Fruit fly (Drosophila melanogaster): ENCODE data around the gene Gr64c.
A peak's percentile ranks its signal among the peaks of the same experiment; 100 is the strongest.

Gene Gr64c

dm6 chr3L:4025738-4026505 is 2.5 kb upstream of the Gr64c start, which contains the start of gene CG11594 (continued):
- TF ChIP-seq CG18599 (GFP tag; optimal IDR thresholded peaks at IDR 0.05): peak; percentile 56
- TF ChIP-seq CG12236 (GFP tag; optimal IDR thresholded peaks at IDR 0.05): no peak
- peak; percentile 19 for TF ChIP-seq CG8281 (tag; optimal IDR thresholded peaks at IDR 0.05)
- TF ChIP-seq CG15514 (GFP tag; optimal IDR thresholded peaks at IDR 0.05): peak; percentile 65
- no peak for TF ChIP-seq CG4328 (GFP tag; optimal IDR thresholded peaks at IDR 0.05)
- TF ChIP-seq pum (GFP tag; optimal IDR thresholded peaks at IDR 0.05): no peak
- peak; percentile 68 for TF ChIP-seq Hmr (GFP tag; optimal IDR thresholded peaks at IDR 0.05)
- TF ChIP-seq CG17612 (GFP tag; IDR thresholded peaks at IDR 0.05): no peak
- TF ChIP-seq pzg (GFP tag; optimal IDR thresholded peaks at IDR 0.05): no peak
- peak; percentile 33; the same call in 1 of the 2 replicates for TF ChIP-seq NFAT (GFP tag; IDR thresholded peaks at IDR 0.05)
- TF ChIP-seq lab (GFP tag; optimal IDR thresholded peaks at IDR 0.05): peak; percentile 76
- TF ChIP-seq CG7839 (tag; optimal IDR thresholded peaks at IDR 0.05): no peak
- TF ChIP-seq CG14014 (GFP tag; IDR thresholded peaks at IDR 0.05): peak; percentile 67; the same call in 1 of the 2 replicates
- peak; percentile 49 for TF ChIP-seq CG7987 (GFP tag; optimal IDR thresholded peaks at IDR 0.05)
- peak; percentile 26 for TF ChIP-seq CG2120 (GFP tag; optimal IDR thresholded peaks at IDR 0.05)
- TF ChIP-seq dysf (GFP tag; IDR thresholded peaks at IDR 0.05): peak; percentile 29; the same call in 1 of the 3 replicates
- TF ChIP-seq NfI (GFP tag; optimal IDR thresholded peaks at IDR 0.05): peak; percentile 12
- no peak for TF ChIP-seq CG1647 (GFP tag; optimal IDR thresholded peaks at IDR 0.05)
- TF ChIP-seq ken (GFP tag; IDR thresholded peaks at IDR 0.05): 0 out of 3 replicates have a peak, but pooled peaks have one; percentile 27
- TF ChIP-seq tin (GFP tag; optimal IDR thresholded peaks at IDR 0.05): no peak
- peak in 1 of 2 experiments; percentile 27 for TF ChIP-seq Pdp1 (GFP tag; optimal IDR thresholded peaks at IDR 0.05)
- TF ChIP-seq caup (GFP tag; optimal IDR thresholded peaks at IDR 0.05; ENCODE audit: severe bottlenecking): peak; percentile 75
- no peak for TF ChIP-seq CG8765 (GFP tag; IDR thresholded peaks at IDR 0.05)
- TF ChIP-seq CG6654 (GFP tag; optimal IDR thresholded peaks at IDR 0.05): no peak
- peak; percentile 2 for TF ChIP-seq Hsf (GFP tag; optimal IDR thresholded peaks at IDR 0.05)
- no peak for TF ChIP-seq D19A (tag; optimal IDR thresholded peaks at IDR 0.05)
- TF ChIP-seq CG11695 (GFP tag; IDR thresholded peaks at IDR 0.05): 0 out of 3 replicates have a peak, but pooled peaks have one; percentile 23
- TF ChIP-seq Awh (GFP tag; IDR thresholded peaks at IDR 0.05): peak; percentile 40; the same call in 1 of the 2 replicates
- TF ChIP-seq exex (tag; optimal IDR thresholded peaks at IDR 0.05): peak; percentile 95
- TF ChIP-seq MTF-1 (GFP tag; optimal IDR thresholded peaks at IDR 0.05; ENCODE audit: borderline replicate concordance): peak; percentile 24
- TF ChIP-seq schlank (tag; optimal IDR thresholded peaks at IDR 0.05): peak; percentile 44
- TF ChIP-seq CG4820 (GFP tag; optimal IDR thresholded peaks at IDR 0.05): no peak
- no peak for TF ChIP-seq toy (GFP tag; IDR thresholded peaks at IDR 0.05)
- TF ChIP-seq CG12659 (GFP tag; optimal IDR thresholded peaks at IDR 0.05): peak; percentile 32
- TF ChIP-seq Atf6 (GFP tag; IDR thresholded peaks at IDR 0.05): peak; percentile 65
- peak; percentile 8 for TF ChIP-seq Bteb2 (GFP tag; optimal IDR thresholded peaks at IDR 0.05)
- peak; percentile 58 for TF ChIP-seq Rfx (GFP tag; IDR thresholded peaks at IDR 0.05)
- peak in 1 of 2 experiments; percentile 51 for TF ChIP-seq dpn (GFP tag; optimal IDR thresholded peaks at IDR 0.05)
- peak; percentile 56 for TF ChIP-seq HHEX (GFP tag; optimal IDR thresholded peaks at IDR 0.05)
- no peak for TF ChIP-seq CG1792 (GFP tag; optimal IDR thresholded peaks at IDR 0.05)
- no peak for TF ChIP-seq Dip3 (GFP tag; optimal IDR thresholded peaks at IDR 0.05)
- no peak for TF ChIP-seq wek (GFP tag; optimal IDR thresholded peaks at IDR 0.05)
- peak; percentile 39 for TF ChIP-seq CG15269 (tag; optimal IDR thresholded peaks at IDR 0.05)
- no peak for TF ChIP-seq Opbp (GFP tag; IDR thresholded peaks at IDR 0.05; ENCODE audit: partially characterized antibody)
- TF ChIP-seq CG7556 (GFP tag; optimal IDR thresholded peaks at IDR 0.05): peak; percentile 12
- peak; percentile 4 for TF ChIP-seq CG11723 (GFP tag; optimal IDR thresholded peaks at IDR 0.05)
- no peak for TF ChIP-seq unc-4 (GFP tag; IDR thresholded peaks at IDR 0.05; ENCODE audit: partially characterized antibody)
- TF ChIP-seq CG10543 (GFP tag; optimal IDR thresholded peaks at IDR 0.05): peak; percentile 40

Data from whole organism, embryonic.